Fruit fly (Drosophila melanogaster) whole organism, pupa: ENCODE measurements around the gene CG14006.

ENCODE experiments used
- CG10348 ChIP-seq: fragments of 200-800 bp; sonication (Bioruptor generic); IDR thresholded peaks from 2 replicates; pipeline ENCODE4 v1.3.6; 2022; ENCODE audit warnings: missing biosample characterization, missing genetic modification characterization
- CG12605 ChIP-seq: fragments of 200-800 bp; sonication (Bioruptor generic); IDR thresholded peaks from 2 replicates; pipeline ENCODE4 v1.3.6; 2022; ENCODE audit warnings: missing biosample characterization, missing genetic modification characterization
- CG13204 ChIP-seq: fragments of 200-800 bp; sonication (Bioruptor generic); optimal IDR thresholded peaks from 2 replicates; lab custom pipeline; 2018; ENCODE audit warnings: missing biosample characterization, mild to moderate bottlenecking, missing genetic modification characterization, moderate library complexity
- CG14655 ChIP-seq: fragments of 200-800 bp; sonication (Bioruptor generic); optimal IDR thresholded peaks from 3 replicates; lab custom pipeline; 2017; ENCODE audit warnings: mild to moderate bottlenecking, missing biosample characterization, missing genetic modification reagents, missing genetic modification characterization
- CG15710 ChIP-seq: fragments of 200-800 bp; sonication (Bioruptor generic); optimal IDR thresholded peaks from 2 replicates; lab custom pipeline; 2018; ENCODE audit warnings: missing biosample characterization, mild to moderate bottlenecking, missing genetic modification characterization, moderate library complexity
- CG17806 ChIP-seq: fragments of 200-800 bp; sonication (Bioruptor generic); optimal IDR thresholded peaks from 2 replicates; lab custom pipeline; 2018; ENCODE audit warnings: missing biosample characterization, mild to moderate bottlenecking, missing genetic modification characterization, moderate library complexity
- CG32121 ChIP-seq: fragments of 200-800 bp; sonication (Bioruptor generic); IDR thresholded peaks from 2 replicates; pipeline ENCODE4 v1.3.6; 2022; ENCODE audit warnings: missing biosample characterization, missing genetic modification characterization
- CG34367 ChIP-seq: fragments of 200-800 bp; sonication (Bioruptor generic); optimal IDR thresholded peaks from 2 replicates; lab custom pipeline; 2018; ENCODE audit warnings: missing biosample characterization, mild to moderate bottlenecking, missing genetic modification characterization
- CG4496 ChIP-seq: fragments of 200-800 bp; sonication (Bioruptor generic); IDR thresholded peaks from 3 replicates; pipeline ENCODE4 v1.3.6; 2022; ENCODE audit warnings: missing biosample characterization, missing genetic modification characterization
- CG8159 ChIP-seq: fragments of 200-800 bp; sonication (Bioruptor generic); optimal IDR thresholded peaks from 3 replicates; lab custom pipeline; 2018; ENCODE audit warnings: missing biosample characterization, mild to moderate bottlenecking, missing genetic modification characterization, moderate library complexity
- CG8301 ChIP-seq: fragments of 200-800 bp; sonication (Bioruptor generic); optimal IDR thresholded peaks from 2 replicates; lab custom pipeline; 2018; ENCODE audit warnings: missing biosample characterization, mild to moderate bottlenecking, missing genetic modification characterization
- CG9948 ChIP-seq: fragments of 200-800 bp; sonication (Bioruptor generic); optimal IDR thresholded peaks from 2 replicates; lab custom pipeline; 2018; ENCODE audit warnings: missing biosample characterization, mild to moderate bottlenecking, missing genetic modification characterization, moderate library complexity
- D1 ChIP-seq: fragments of 200-800 bp; sonication (Bioruptor generic); optimal IDR thresholded peaks from 2 replicates; lab custom pipeline; 2018; ENCODE audit warnings: missing biosample characterization, mild to moderate bottlenecking, missing genetic modification characterization, moderate library complexity
- EcR ChIP-seq: fragments of 200-800 bp; sonication (Bioruptor generic); optimal IDR thresholded peaks from 3 replicates; lab custom pipeline; 2019; ENCODE audit warnings: missing biosample characterization, missing genetic modification characterization, mild to moderate bottlenecking, moderate library complexity, missing genetic modification reagents
- Ets98B ChIP-seq: fragments of 200-800 bp; sonication (Bioruptor generic); IDR thresholded peaks from 2 replicates; pipeline ENCODE4 v1.3.6; 2022; ENCODE audit warnings: missing biosample characterization, missing genetic modification characterization
- Pif1A ChIP-seq: fragments of 200-800 bp; sonication (Bioruptor generic); optimal IDR thresholded peaks from 3 replicates; lab custom pipeline; 2016; ENCODE audit warnings: missing biosample characterization, missing genetic modification characterization
- Pif1B ChIP-seq: fragments of 200-800 bp; sonication (Bioruptor generic); optimal IDR thresholded peaks from 3 replicates; lab custom pipeline; 2016; ENCODE audit warnings: missing biosample characterization, missing genetic modification characterization
- Snoo ChIP-seq: fragments of 200-800 bp; sonication (Bioruptor generic); optimal IDR thresholded peaks from 3 replicates; lab custom pipeline; 2017; ENCODE audit warnings: missing biosample characterization, mild to moderate bottlenecking, missing genetic modification characterization, inconsistent platforms
- fd96Ca ChIP-seq: fragments of 200-800 bp; sonication (Bioruptor generic); IDR thresholded peaks from 3 replicates; pipeline ENCODE4 v1.3.6; 2022; ENCODE audit warnings: missing biosample characterization, missing genetic modification characterization
- gl ChIP-seq: fragments of 200-800 bp; sonication (Bioruptor generic); optimal IDR thresholded peaks from 2 replicates; lab custom pipeline; 2018; ENCODE audit warnings: missing biosample characterization, mild to moderate bottlenecking, missing genetic modification characterization
- rn ChIP-seq: fragments of 200-800 bp; sonication (Bioruptor generic); IDR thresholded peaks from 2 replicates; pipeline ENCODE4 v1.3.6; 2022; ENCODE audit warnings: missing biosample characterization, missing genetic modification characterization

Gene CG14006

DNA sequence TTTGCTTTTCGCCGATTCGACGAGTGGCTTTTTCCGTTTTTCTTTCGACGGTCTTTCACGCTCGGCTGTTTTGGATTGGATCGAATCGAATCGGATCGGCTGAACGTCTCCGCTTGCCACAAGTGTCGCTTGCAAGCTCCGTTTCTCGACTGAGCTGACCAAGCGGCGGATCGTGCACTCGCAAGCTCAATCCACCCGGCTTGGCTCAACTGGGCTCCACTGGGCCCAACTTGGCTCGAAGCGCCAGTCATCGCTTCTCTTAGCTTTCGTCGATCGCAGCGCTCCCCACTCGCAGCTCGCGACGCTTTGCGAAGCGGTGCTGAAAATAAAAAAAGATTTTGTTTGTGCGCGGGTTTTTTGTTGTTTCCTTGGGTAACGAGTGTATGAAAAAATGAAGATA lies 12.1 kb upstream of the CG14006 start:
- peak; percentile 24; the same call in 1 of the 2 replicates for TF ChIP-seq CG32121
- TF ChIP-seq CG13204 (GFP tag; lab: Kevin White, UChicago): peak; percentile 62
- peak; percentile 14; the same call in 1 of the 2 replicates for TF ChIP-seq CG12605 (GFP tag; lab: Robert Waterston, UW)
- TF ChIP-seq CG34367: no peak
- TF ChIP-seq fd96Ca (GFP tag; lab: Robert Waterston, UW): peak; percentile 41; the same call in 1 of the 3 replicates
- TF ChIP-seq EcR: no peak
- peak; percentile 32; the same call in 1 of the 2 replicates for TF ChIP-seq Ets98B (GFP tag; lab: Robert Waterston, UW)
- peak; percentile 76; the same call in 2 of the 3 replicates for TF ChIP-seq CG4496 (GFP tag; lab: Robert Waterston, UW)

dm6 chr2L:5730432-5730831 lies 1.8 kb upstream of the CG14006 start:
- peak; percentile 37 for TF ChIP-seq CG8159 (tag; lab: Kevin White, UChicago)
- TF ChIP-seq CG34367: no peak
- TF ChIP-seq gl (tag; lab: Kevin White, UChicago): no peak
- no peak for TF ChIP-seq CG15710 (tag; lab: Kevin White, UChicago)
- 0 out of 2 replicates have a peak, but pooled peaks have one; percentile 21 for TF ChIP-seq CG32121
- no peak for TF ChIP-seq CG4496 (GFP tag; lab: Robert Waterston, UW)
- TF ChIP-seq Ets98B (GFP tag; lab: Robert Waterston, UW): no peak
- TF ChIP-seq CG12605 (GFP tag; lab: Robert Waterston, UW): no peak
- no peak for TF ChIP-seq Snoo (tag; lab: Kevin White, UChicago)
- no peak for TF ChIP-seq CG10348 (GFP tag; lab: Robert Waterston, UW)
- TF ChIP-seq EcR: no peak
- no peak for TF ChIP-seq Pif1B
- peak; percentile 52 for TF ChIP-seq CG14655 (GFP tag; lab: Kevin White, UChicago)
- TF ChIP-seq D1 (tag; lab: Kevin White, UChicago): no peak
- TF ChIP-seq Pif1A: peak; percentile 22
- no peak for TF ChIP-seq CG17806 (tag; lab: Kevin White, UChicago)
- no peak for TF ChIP-seq CG8301 (tag; lab: Kevin White, UChicago)
- 0 out of 3 replicates have a peak, but pooled peaks have one; percentile 34 for TF ChIP-seq fd96Ca (GFP tag; lab: Robert Waterston, UW)
- TF ChIP-seq CG9948 (tag; lab: Kevin White, UChicago): peak; percentile 9
- no peak for TF ChIP-seq rn (GFP tag; lab: Robert Waterston, UW)
- no peak for TF ChIP-seq CG13204 (GFP tag; lab: Kevin White, UChicago)

DNA sequence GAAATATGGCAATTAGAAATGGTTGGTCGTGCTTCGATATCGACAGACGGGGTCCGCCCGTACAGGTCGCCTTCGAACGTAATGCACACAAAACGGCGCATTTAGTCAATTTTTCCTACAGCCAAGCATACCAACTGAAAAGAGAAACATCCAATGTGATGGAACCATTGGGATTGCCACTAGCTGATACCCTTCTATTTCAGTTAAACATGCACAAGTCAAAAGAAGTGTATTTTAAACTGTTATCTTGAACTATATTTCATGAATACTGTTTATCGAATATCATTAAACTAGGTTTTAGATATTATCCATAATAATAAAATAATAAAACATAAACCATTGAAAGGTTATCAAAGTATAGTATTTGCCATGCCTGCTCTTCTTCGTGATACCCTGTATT lies 2.6 kb downstream of the CG14006 start:
- TF ChIP-seq Snoo (tag; lab: Kevin White, UChicago): no peak

dm6 chr2L:5724521-5725023 lies 4.0 kb downstream of the CG14006 start, which contains the start of gene CG11030:
CG11030 (plus strand) TSS chr2L:5724656.
- TF ChIP-seq CG12605 (GFP tag; lab: Robert Waterston, UW) (peak; percentile 18; the same call in 1 of the 2 replicates), CG32121 (no peak)

dm6 chr2L:5723859-5724475 lies 4.6 kb downstream of the CG14006 start:
- TF ChIP-seq CG4496 (GFP tag; lab: Robert Waterston, UW) (peak; percentile 56; the same call in 2 of the 3 replicates), CG8301 (tag; lab: Kevin White, UChicago) (no peak)

- no peak for TF ChIP-seq CG14655 (GFP tag; lab: Kevin White, UChicago)
- TF ChIP-seq rn (GFP tag; lab: Robert Waterston, UW): no peak
- TF ChIP-seq CG10348 (GFP tag; lab: Robert Waterston, UW): no peak
- no peak for TF ChIP-seq CG15710 (tag; lab: Kevin White, UChicago)
- no peak for TF ChIP-seq Pif1A
- TF ChIP-seq fd96Ca (GFP tag; lab: Robert Waterston, UW): no peak
- TF ChIP-seq D1 (tag; lab: Kevin White, UChicago): no peak
- TF ChIP-seq CG34367: no peak
- TF ChIP-seq CG17806 (tag; lab: Kevin White, UChicago): no peak
- TF ChIP-seq CG8301 (tag; lab: Kevin White, UChicago): no peak
Measured at dm6 chr2L:5720407-5721228, 8.0 kb downstream of the CG14006 start, which contains the start of the genes CG11149 and sip1. CG11149 (minus strand) TSS chr2L:5720899. sip1 (plus strand) TSS chr2L:5721051.
